Fruit fly (Drosophila melanogaster) whole organism, pupa: ENCODE results near the gene CalpC.

Experiments
- CG10348 ChIP-seq: fragments of 200-800 bp; sonication (Bioruptor generic); IDR thresholded peaks from 2 replicates; pipeline ENCODE4 v1.3.6; 2022; ENCODE audit warnings: missing biosample characterization, missing genetic modification characterization
- CG12605 ChIP-seq: fragments of 200-800 bp; sonication (Bioruptor generic); IDR thresholded peaks from 2 replicates; pipeline ENCODE4 v1.3.6; 2022; ENCODE audit warnings: missing biosample characterization, missing genetic modification characterization
- CG13204 ChIP-seq: fragments of 200-800 bp; sonication (Bioruptor generic); optimal IDR thresholded peaks from 2 replicates; lab custom pipeline; 2018; ENCODE audit warnings: missing biosample characterization, mild to moderate bottlenecking, missing genetic modification characterization, moderate library complexity
- CG14655 ChIP-seq: fragments of 200-800 bp; sonication (Bioruptor generic); optimal IDR thresholded peaks from 3 replicates; lab custom pipeline; 2017; ENCODE audit warnings: mild to moderate bottlenecking, missing biosample characterization, missing genetic modification reagents, missing genetic modification characterization
- CG15710 ChIP-seq: fragments of 200-800 bp; sonication (Bioruptor generic); optimal IDR thresholded peaks from 2 replicates; lab custom pipeline; 2018; ENCODE audit warnings: missing biosample characterization, mild to moderate bottlenecking, missing genetic modification characterization, moderate library complexity
- CG17806 ChIP-seq: fragments of 200-800 bp; sonication (Bioruptor generic); optimal IDR thresholded peaks from 2 replicates; lab custom pipeline; 2018; ENCODE audit warnings: missing biosample characterization, mild to moderate bottlenecking, missing genetic modification characterization, moderate library complexity
- CG32121 ChIP-seq: fragments of 200-800 bp; sonication (Bioruptor generic); IDR thresholded peaks from 2 replicates; pipeline ENCODE4 v1.3.6; 2022; ENCODE audit warnings: missing biosample characterization, missing genetic modification characterization
- CG34367 ChIP-seq: fragments of 200-800 bp; sonication (Bioruptor generic); optimal IDR thresholded peaks from 2 replicates; lab custom pipeline; 2018; ENCODE audit warnings: missing biosample characterization, mild to moderate bottlenecking, missing genetic modification characterization
- CG4496 ChIP-seq: fragments of 200-800 bp; sonication (Bioruptor generic); IDR thresholded peaks from 3 replicates; pipeline ENCODE4 v1.3.6; 2022; ENCODE audit warnings: missing biosample characterization, missing genetic modification characterization
- CG8159 ChIP-seq: fragments of 200-800 bp; sonication (Bioruptor generic); optimal IDR thresholded peaks from 3 replicates; lab custom pipeline; 2018; ENCODE audit warnings: missing biosample characterization, mild to moderate bottlenecking, missing genetic modification characterization, moderate library complexity
- CG8301 ChIP-seq: fragments of 200-800 bp; sonication (Bioruptor generic); optimal IDR thresholded peaks from 2 replicates; lab custom pipeline; 2018; ENCODE audit warnings: missing biosample characterization, mild to moderate bottlenecking, missing genetic modification characterization
- CG9948 ChIP-seq: fragments of 200-800 bp; sonication (Bioruptor generic); optimal IDR thresholded peaks from 2 replicates; lab custom pipeline; 2018; ENCODE audit warnings: missing biosample characterization, mild to moderate bottlenecking, missing genetic modification characterization, moderate library complexity
- D1 ChIP-seq: fragments of 200-800 bp; sonication (Bioruptor generic); optimal IDR thresholded peaks from 2 replicates; lab custom pipeline; 2018; ENCODE audit warnings: missing biosample characterization, mild to moderate bottlenecking, missing genetic modification characterization, moderate library complexity
- EcR ChIP-seq: fragments of 200-800 bp; sonication (Bioruptor generic); optimal IDR thresholded peaks from 3 replicates; lab custom pipeline; 2019; ENCODE audit warnings: missing biosample characterization, missing genetic modification characterization, mild to moderate bottlenecking, moderate library complexity, missing genetic modification reagents
- Ets98B ChIP-seq: fragments of 200-800 bp; sonication (Bioruptor generic); IDR thresholded peaks from 2 replicates; pipeline ENCODE4 v1.3.6; 2022; ENCODE audit warnings: missing biosample characterization, missing genetic modification characterization
- Pif1A ChIP-seq: fragments of 200-800 bp; sonication (Bioruptor generic); optimal IDR thresholded peaks from 3 replicates; lab custom pipeline; 2016; ENCODE audit warnings: missing biosample characterization, missing genetic modification characterization
- Pif1B ChIP-seq: fragments of 200-800 bp; sonication (Bioruptor generic); optimal IDR thresholded peaks from 3 replicates; lab custom pipeline; 2016; ENCODE audit warnings: missing biosample characterization, missing genetic modification characterization
- Snoo ChIP-seq: fragments of 200-800 bp; sonication (Bioruptor generic); optimal IDR thresholded peaks from 3 replicates; lab custom pipeline; 2017; ENCODE audit warnings: missing biosample characterization, mild to moderate bottlenecking, missing genetic modification characterization, inconsistent platforms
- fd96Ca ChIP-seq: fragments of 200-800 bp; sonication (Bioruptor generic); IDR thresholded peaks from 3 replicates; pipeline ENCODE4 v1.3.6; 2022; ENCODE audit warnings: missing biosample characterization, missing genetic modification characterization
- gl ChIP-seq: fragments of 200-800 bp; sonication (Bioruptor generic); optimal IDR thresholded peaks from 2 replicates; lab custom pipeline; 2018; ENCODE audit warnings: missing biosample characterization, mild to moderate bottlenecking, missing genetic modification characterization
- rn ChIP-seq: fragments of 200-800 bp; sonication (Bioruptor generic); IDR thresholded peaks from 2 replicates; pipeline ENCODE4 v1.3.6; 2022; ENCODE audit warnings: missing biosample characterization, missing genetic modification characterization

Gene CalpC

DNA sequence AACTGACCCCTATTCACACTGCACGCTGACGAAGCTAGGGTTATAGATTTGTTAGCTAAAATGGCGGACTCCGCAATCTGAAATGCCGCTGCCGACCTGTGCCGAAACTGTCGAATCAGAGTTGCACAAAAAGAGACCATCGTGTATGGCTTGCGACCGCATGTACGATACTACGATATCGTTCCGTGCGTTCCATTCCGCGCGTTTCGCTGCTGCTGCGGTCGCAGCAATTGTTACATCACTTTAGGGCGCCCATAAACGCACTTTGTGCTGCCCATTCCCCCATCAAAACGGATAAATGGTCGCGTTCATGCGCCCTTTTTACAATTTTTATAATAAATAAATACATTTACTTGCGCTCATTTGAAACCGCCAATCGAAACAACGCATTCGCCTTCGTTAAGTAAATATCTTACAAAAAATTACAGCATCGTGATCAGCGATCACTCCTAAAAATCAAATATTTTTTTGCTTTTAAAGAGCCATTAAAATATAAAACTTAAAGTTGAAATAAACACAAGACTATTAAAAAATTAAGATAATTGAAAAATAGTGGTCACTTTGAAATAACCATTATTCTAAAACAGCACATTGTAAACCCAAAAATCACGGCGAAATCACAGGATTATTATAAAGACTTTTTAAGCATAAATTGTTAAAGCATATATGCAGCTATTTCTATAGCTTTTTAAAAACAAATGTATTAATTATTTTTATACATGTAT lies 5.2 kb upstream of the CalpC start, which contains the start of gene Cyp1:
Gene Cyp1, minus strand, starts transcription at position 174 of the 725 bp plus-strand sequence.
- TF ChIP-seq CG4496 (peak; percentile 45; the same call in 1 of the 3 replicates), CG12605 (GFP tag; lab: Robert Waterston, UW) (peak; percentile 50), CG13204 (no peak), CG8301 (tag; lab: Kevin White, UChicago) (no peak), fd96Ca (GFP tag; lab: Robert Waterston, UW) (peak; percentile 59; the same call in 2 of the 3 replicates), EcR (GFP tag; lab: Kevin White, UChicago) (peak; percentile 6), Pif1B (peak; percentile 44), Snoo (tag; lab: Kevin White, UChicago) (peak; percentile 16), CG10348 (GFP tag; lab: Robert Waterston, UW) (no peak), Ets98B (GFP tag; lab: Robert Waterston, UW) (peak; percentile 42)

- TF ChIP-seq CG8301 (tag; lab: Kevin White, UChicago) (no peak), CG15710 (tag; lab: Kevin White, UChicago) (no peak), CG14655 (GFP tag; lab: Kevin White, UChicago) (no peak), CG12605 (GFP tag; lab: Robert Waterston, UW) (no peak), Snoo (tag; lab: Kevin White, UChicago) (no peak), rn (no peak), Pif1B (no peak), gl (tag; lab: Kevin White, UChicago) (no peak), CG34367 (tag; lab: Kevin White, UChicago) (no peak), CG4496 (no peak)
- TF ChIP-seq, all 21 proteins: peak for 0
Measured at dm6 chrX:16321037-16321436, 4.5 kb upstream of the CalpC start.

- no peak for TF ChIP-seq CG14655 (GFP tag; lab: Kevin White, UChicago)
- no peak for TF ChIP-seq CG10348 (GFP tag; lab: Robert Waterston, UW)
- no peak for TF ChIP-seq gl (tag; lab: Kevin White, UChicago)
- no peak for TF ChIP-seq CG15710 (tag; lab: Kevin White, UChicago)
- TF ChIP-seq rn: no peak
- TF ChIP-seq CG9948: no peak
- no peak for TF ChIP-seq CG4496
- no peak for TF ChIP-seq D1 (tag; lab: Kevin White, UChicago)
- no peak for TF ChIP-seq Pif1B
- TF ChIP-seq CG8301 (tag; lab: Kevin White, UChicago): no peak
- TF ChIP-seq CG12605 (GFP tag; lab: Robert Waterston, UW): no peak
- no peak for TF ChIP-seq CG34367 (tag; lab: Kevin White, UChicago)
- TF ChIP-seq EcR (GFP tag; lab: Kevin White, UChicago): no peak
- no peak for TF ChIP-seq Ets98B (GFP tag; lab: Robert Waterston, UW)
- no peak for TF ChIP-seq Snoo (tag; lab: Kevin White, UChicago)
- no peak for TF ChIP-seq CG17806
- no peak for TF ChIP-seq CG8159 (tag; lab: Kevin White, UChicago)
- no peak for TF ChIP-seq CG13204
- TF ChIP-seq Pif1A (GFP tag; lab: Kevin White, UChicago): no peak
- no peak for TF ChIP-seq fd96Ca (GFP tag; lab: Robert Waterston, UW)
Measured at dm6 chrX:16323063-16323462, 2.5 kb upstream of the CalpC start, which contains the start of the genes CG9917 and CG32579. Gene CG9917 (minus strand): TSS chrX:16323231. Gene CG32579 (plus strand): TSS chrX:16323286.

- no peak for TF ChIP-seq CG13204
- no peak for TF ChIP-seq CG15710 (tag; lab: Kevin White, UChicago)
- no peak for TF ChIP-seq CG8301 (tag; lab: Kevin White, UChicago)
- TF ChIP-seq CG10348 (GFP tag; lab: Robert Waterston, UW): no peak
- no peak for TF ChIP-seq CG4496
- TF ChIP-seq Pif1B: no peak
- TF ChIP-seq CG12605 (GFP tag; lab: Robert Waterston, UW): no peak
- no peak for TF ChIP-seq CG14655 (GFP tag; lab: Kevin White, UChicago)
- TF ChIP-seq CG34367 (tag; lab: Kevin White, UChicago): no peak
- TF ChIP-seq CG8159 (tag; lab: Kevin White, UChicago): no peak
- TF ChIP-seq CG9948: no peak
- TF ChIP-seq Snoo (tag; lab: Kevin White, UChicago): no peak
- no peak for TF ChIP-seq Ets98B (GFP tag; lab: Robert Waterston, UW)
- TF ChIP-seq rn: no peak
- no peak for TF ChIP-seq gl (tag; lab: Kevin White, UChicago)
- no peak for TF ChIP-seq Pif1A (GFP tag; lab: Kevin White, UChicago)
- TF ChIP-seq CG32121 (GFP tag; lab: Robert Waterston, UW): no peak
- TF ChIP-seq CG17806: no peak
Measured at dm6 chrX:16323536-16323935, 2.0 kb upstream of the CalpC start.

DNA sequence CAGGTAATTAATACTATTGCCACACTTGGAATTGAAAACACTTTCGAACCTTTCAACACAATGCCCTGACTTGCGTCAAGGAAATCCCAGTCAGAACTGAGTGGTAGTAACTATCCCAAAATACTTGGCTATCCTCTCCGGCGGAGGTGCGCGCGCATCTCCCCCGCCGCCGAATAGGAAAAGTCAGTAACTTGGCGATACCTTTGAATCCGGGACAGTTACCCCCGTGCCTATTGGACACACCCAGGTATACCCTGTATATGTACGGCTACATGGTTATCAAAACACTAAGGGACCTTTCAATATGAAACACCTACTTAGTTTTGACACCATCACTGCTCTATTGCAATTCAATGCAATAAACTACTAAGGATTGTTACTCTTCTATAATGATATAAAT lies 5.1 kb downstream of the CalpC start, which contains the start of gene CG9919:
Gene CG9919, minus strand, starts transcription at position 101 of the 400 bp plus-strand sequence.
- TF ChIP-seq Ets98B (GFP tag; lab: Robert Waterston, UW) (no peak), CG34367 (tag; lab: Kevin White, UChicago) (no peak), rn (no peak), CG32121 (GFP tag; lab: Robert Waterston, UW) (no peak)
- TF ChIP-seq, all 21 proteins: peak for 0
